Worm (Caenorhabditis elegans) whole organism, mixed stage, embryonic: ENCODE results near the gene his-38.

Experiments used
- blmp-1 ChIP-seq: fragments of 150-350 bp; optimal IDR thresholded peaks from 2 replicates; lab custom pipeline; 2014; ENCODE audit warnings: missing biosample characterization, missing genetic modification characterization
- ceh-39 ChIP-seq: fragments of 150-350 bp; optimal IDR thresholded peaks from 2 replicates; lab custom pipeline; 2014; ENCODE audit warnings: missing biosample characterization, missing genetic modification characterization
- flh-1 ChIP-seq: fragments of 200-800 bp; sonication (Bioruptor generic); optimal IDR thresholded peaks from 2 replicates; lab custom pipeline; 2018; ENCODE audit warnings: mild to moderate bottlenecking, missing genetic modification characterization, moderate library complexity, missing compliant biosample characterization
- lin-32 ChIP-seq: fragments of 200-800 bp; sonication (Bioruptor generic); optimal IDR thresholded peaks from 2 replicates; lab custom pipeline; 2018; ENCODE audit warnings: mild to moderate bottlenecking, missing genetic modification characterization, missing compliant biosample characterization
- lsy-2 ChIP-seq: fragments of 150-350 bp; optimal IDR thresholded peaks from 2 replicates; lab custom pipeline; 2014; ENCODE audit warnings: missing biosample characterization, missing genetic modification characterization
- mep-1 ChIP-seq: fragments of 150-350 bp; optimal IDR thresholded peaks from 2 replicates; lab custom pipeline; 2017; ENCODE audit warnings: missing biosample characterization, missing genetic modification reagents, missing genetic modification characterization, inconsistent platforms
- nhr-237 ChIP-seq: fragments of 150-350 bp; optimal IDR thresholded peaks from 2 replicates; lab custom pipeline; 2014; ENCODE audit warnings: missing biosample characterization, missing genetic modification characterization
- nhr-28 ChIP-seq: fragments of 150-350 bp; optimal IDR thresholded peaks from 2 replicates; lab custom pipeline; 2014; ENCODE audit warnings: missing biosample characterization, missing genetic modification characterization
- pha-4 ChIP-seq: fragments of 150-350 bp; optimal IDR thresholded peaks from 2 replicates; lab custom pipeline; 2018; ENCODE audit warnings: missing biosample characterization, missing genetic modification reagents, missing genetic modification characterization
- snpc-4 ChIP-seq: fragments of 150-350 bp; optimal IDR thresholded peaks from 2 replicates; lab custom pipeline; 2014; ENCODE audit warnings: missing biosample characterization, missing genetic modification characterization
- unc-39 ChIP-seq: fragments of 150-350 bp; optimal IDR thresholded peaks from 2 replicates; lab custom pipeline; 2014; ENCODE audit warnings: missing biosample characterization, missing genetic modification characterization
- unc-62 ChIP-seq: fragments of 150-350 bp; optimal IDR thresholded peaks from 2 replicates; lab custom pipeline; 2014; ENCODE audit warnings: missing biosample characterization, missing genetic modification reagents, missing genetic modification characterization
- ztf-11 ChIP-seq: fragments of 150-350 bp; optimal IDR thresholded peaks from 2 replicates; lab custom pipeline; 2014; ENCODE audit warnings: missing biosample characterization, missing genetic modification characterization

- TF ChIP-seq lsy-2 (tag; lab: Kevin White, UChicago) (no peak), ztf-11 (no peak), unc-39 (tag; lab: Kevin White, UChicago) (no peak), unc-62 (GFP tag; lab: Kevin White, UChicago) (no peak), mep-1 (tag; lab: Kevin White, UChicago) (no peak), ceh-39 (tag; lab: Kevin White, UChicago) (no peak), nhr-237 (no peak), pha-4 (no peak), blmp-1 (tag; lab: Kevin White, UChicago) (no peak), lin-32 (no peak), snpc-4 (tag; lab: Kevin White, UChicago) (no peak), nhr-28 (no peak), flh-1 (GFP tag; lab: Kevin White, UChicago) (no peak)
These were observed 49.2 kb downstream of the his-38 start, which contains the start of gene lact-1 for ce11 chrX:7260327-7261019.
